Worm (Caenorhabditis elegans) whole organism, L4/young adult: ENCODE results near the gene cbp-3.

Source experiments
- W03F9.2 ChIP-seq: fragments of 150-350 bp; optimal IDR thresholded peaks from 2 replicates; lab custom pipeline; 2014; ENCODE audit warnings: missing biosample characterization, missing genetic modification characterization
- dao-5 ChIP-seq: sonication (generic microtip); optimal IDR thresholded peaks from 2 replicates; lab custom pipeline; 2016; ENCODE audit warnings: missing genotype, missing genetic modification characterization, moderate library complexity, missing compliant biosample characterization
- him-1 ChIP-seq: sonication (generic microtip); optimal IDR thresholded peaks from 2 replicates; lab custom pipeline; 2016; ENCODE audit warnings: missing genotype, missing genetic modification reagents, missing genetic modification characterization, missing compliant biosample characterization

DNA sequence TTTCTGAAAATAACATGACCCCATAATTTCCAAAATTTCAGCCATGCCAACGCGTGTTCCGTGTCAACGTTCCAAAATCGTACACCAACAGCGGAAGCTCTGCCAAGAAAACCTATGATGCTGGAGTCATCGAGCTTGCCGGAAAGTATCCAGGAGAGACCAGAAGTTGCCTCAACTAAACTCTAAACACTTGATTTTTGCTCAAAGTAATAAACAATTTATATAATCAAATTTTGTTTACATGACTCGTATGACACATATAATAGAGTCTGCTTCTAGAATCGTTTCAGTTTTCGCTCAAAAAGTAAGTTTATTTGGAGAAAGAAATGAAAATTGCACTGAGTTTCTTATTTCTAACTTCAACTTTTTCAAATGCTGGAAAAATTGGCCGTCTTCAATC, 15.0 kb downstream of the cbp-3 start, which contains the start of gene ttr-1:
- no peak for TF ChIP-seq him-1 (tag; lab: Kevin White, UChicago)
- no peak for TF ChIP-seq dao-5 (tag; lab: Kevin White, UChicago)
- TF ChIP-seq W03F9.2 (tag; lab: Kevin White, UChicago) = no peak
